Worm (Caenorhabditis elegans): ENCODE measurements around the gene col-138.

Gene col-138

DNA sequence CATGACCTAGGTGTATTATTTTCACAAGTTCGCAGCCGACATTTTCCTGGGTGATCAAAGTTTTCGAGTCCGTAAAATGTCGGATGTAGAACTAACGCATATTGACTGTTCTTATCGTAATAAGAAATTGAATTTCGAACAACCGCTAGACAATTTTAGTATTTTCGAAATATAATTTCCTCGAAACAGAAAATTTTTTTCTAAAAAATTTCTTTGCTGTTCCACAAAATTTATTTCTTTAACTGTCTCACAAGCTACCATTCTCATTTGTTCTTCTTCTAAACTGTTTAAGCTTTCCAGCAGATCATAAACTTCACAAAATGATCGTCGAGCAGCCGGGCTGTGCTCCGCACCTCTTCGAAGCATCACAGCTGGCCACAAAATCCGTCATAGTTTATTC is 7.4 kb downstream of the col-138 start, which contains the start of gene C52D10.3:
C52D10.3 (plus strand) TSS at position 301 of the 400 bp plus-strand sequence.
- TF ChIP-seq hlh-26 (GFP tag; conservative IDR thresholded peaks at IDR 0.05) (no peak), efl-1 (GFP tag; optimal IDR thresholded peaks at IDR 0.05) (no peak), hsf-1 (GFP tag; IDR thresholded peaks at IDR 0.05) (no peak), atf-7 (tag; optimal IDR thresholded peaks at IDR 0.05) (no peak), egl-18 (GFP tag; IDR thresholded peaks at IDR 0.05) (no peak), zim-3 (tag; optimal IDR thresholded peaks at IDR 0.05) (no peak), mel-28 (tag; optimal IDR thresholded peaks at IDR 0.05; ENCODE audit: borderline replicate concordance) (no peak), B0019.2 (GFP tag; conservative IDR thresholded peaks at IDR 0.05) (no peak), F49E8.2 (tag; optimal IDR thresholded peaks at IDR 0.05; ENCODE audit: insufficient read depth) (no peak), attf-5 (GFP tag; optimal IDR thresholded peaks at IDR 0.05) (no peak), tbp1 (GFP tag; optimal IDR thresholded peaks at IDR 0.05) (no peak)

DNA sequence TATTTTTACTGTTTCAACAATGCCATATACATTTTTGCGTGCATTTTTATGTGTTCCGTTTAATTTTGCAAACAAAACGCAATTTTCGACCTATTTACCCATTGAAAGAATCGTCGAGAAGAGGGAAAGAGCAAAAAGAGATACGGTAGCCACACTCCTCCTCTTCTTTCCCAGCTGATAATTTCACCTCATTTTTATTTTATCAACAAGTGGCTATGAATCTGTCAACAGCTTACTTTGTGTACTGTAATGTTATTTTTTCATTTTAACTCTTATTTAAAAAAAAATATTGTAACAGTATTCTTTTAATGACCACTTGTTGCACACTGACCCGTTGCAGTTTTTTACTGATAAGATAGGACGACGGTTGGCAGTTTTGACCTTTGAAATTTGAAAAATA is 8.5 kb downstream of the col-138 start:
- TF ChIP-seq Y53G8AR.9 (GFP tag; conservative IDR thresholded peaks at IDR 0.05) (no peak), nhr-179 (tag; optimal IDR thresholded peaks at IDR 0.05) (no peak), Y56A3A.18 (GFP tag; IDR thresholded peaks at IDR 0.05) (no peak), gei-17 (GFP tag; optimal IDR thresholded peaks at IDR 0.05) (no peak), F33H1.4 (GFP tag; IDR thresholded peaks at IDR 0.05) (no peak), somi-1 (GFP tag; optimal IDR thresholded peaks at IDR 0.05) (no peak), athp-1 (tag; optimal IDR thresholded peaks at IDR 0.05) (no peak), F49E8.2 (tag; optimal IDR thresholded peaks at IDR 0.05; ENCODE audit: insufficient read depth) (no peak), F57C9.4 (tag; optimal IDR thresholded peaks at IDR 0.05) (no peak), ztf-26 (tag; optimal IDR thresholded peaks at IDR 0.05) (no peak), mcd-1 (GFP tag; IDR thresholded peaks at IDR 0.05) (no peak)

DNA sequence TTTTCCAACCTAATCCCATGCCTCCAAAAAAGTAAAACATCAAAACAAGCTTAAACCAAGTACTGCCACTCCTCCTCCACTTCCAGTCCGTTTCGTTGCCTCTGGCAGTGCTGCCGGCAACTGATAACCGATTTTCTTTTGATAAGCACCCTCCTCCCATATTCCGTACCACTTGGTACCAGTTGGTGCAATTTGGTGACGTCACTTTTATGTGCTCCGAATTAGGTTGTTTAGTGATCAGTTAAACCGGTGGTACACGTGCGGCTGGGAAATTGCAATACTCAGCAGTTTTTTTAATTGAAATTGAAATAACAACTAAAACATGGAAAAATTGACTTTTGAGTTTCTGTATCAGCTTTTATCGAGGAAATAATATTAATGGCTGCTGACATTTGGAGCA is 9.4 kb downstream of the col-138 start:
- TF ChIP-seq lsy-27 (tag; optimal IDR thresholded peaks at IDR 0.05; ENCODE audit: borderline replicate concordance, insufficient read depth) (no peak), nhr-80 (tag; optimal IDR thresholded peaks at IDR 0.05) (peak; percentile 45)

DNA sequence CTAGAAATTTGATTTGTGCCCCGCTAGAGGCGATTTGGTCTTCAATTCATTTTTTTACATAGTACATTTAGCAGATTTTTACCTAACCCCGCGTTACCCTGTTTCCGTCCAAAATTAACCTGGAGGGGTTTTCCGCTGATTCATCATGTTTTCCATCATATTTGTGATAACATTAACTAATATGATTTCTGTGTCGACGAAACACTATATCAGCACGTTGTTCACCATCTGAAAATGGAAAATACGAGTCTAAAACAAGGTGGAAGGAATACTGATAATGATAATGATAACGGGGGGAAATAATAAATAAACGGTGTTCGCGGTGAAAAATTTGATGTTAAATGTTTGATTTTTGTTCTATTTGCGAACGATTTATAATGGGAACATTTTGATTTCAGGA is 11.8 kb downstream of the col-138 start:
- TF ChIP-seq rcor-1 (GFP tag; IDR thresholded peaks at IDR 0.05) (no peak), nhr-80 (tag; optimal IDR thresholded peaks at IDR 0.05) (peak; percentile 88), ceh-100 (GFP tag; IDR thresholded peaks at IDR 0.05) (no peak)

DNA sequence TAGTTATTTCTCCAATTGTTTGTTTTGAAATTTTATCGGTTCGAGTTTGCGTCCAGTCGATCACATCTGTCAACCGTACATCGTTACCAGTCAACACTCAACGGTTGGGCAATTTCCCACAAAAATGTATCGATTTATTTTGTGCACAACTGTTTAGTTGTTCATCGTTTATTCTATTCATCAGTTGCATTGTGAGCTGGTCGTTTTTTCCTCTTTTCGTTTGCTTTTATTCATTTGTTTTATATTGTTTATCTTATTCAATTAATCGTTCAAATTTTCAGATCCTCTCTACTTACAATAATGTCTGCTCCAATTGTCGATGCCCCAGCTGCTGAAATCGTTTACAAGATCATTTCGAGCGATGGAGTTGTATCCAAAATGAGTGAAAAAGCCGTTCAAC is 16.6 kb downstream of the col-138 start, which contains the start of gene skr-12:
skr-12 (plus strand) TSS at position 301 of the 400 bp plus-strand sequence.
- no peak for TF ChIP-seq mxl-1 (tag; optimal IDR thresholded peaks at IDR 0.05)
- TF ChIP-seq ceh-40 (GFP tag; IDR thresholded peaks at IDR 0.05): no peak
- TF ChIP-seq C17E4.6 (GFP tag; IDR thresholded peaks at IDR 0.05): no peak
- no peak for TF ChIP-seq ceh-27 (GFP tag; optimal IDR thresholded peaks at IDR 0.05)
- TF ChIP-seq Y53F4B.3 (GFP tag; IDR thresholded peaks at IDR 0.05): no peak
- no peak for TF ChIP-seq gei-17 (GFP tag; optimal IDR thresholded peaks at IDR 0.05)
- no peak for TF ChIP-seq repo-1 (tag; optimal IDR thresholded peaks at IDR 0.05)
- TF ChIP-seq cebp-1 (GFP tag; IDR thresholded peaks at IDR 0.05): no peak
- TF ChIP-seq cebp-1 (tag; optimal IDR thresholded peaks at IDR 0.05): no peak
- TF ChIP-seq F10E7.11 (tag; optimal IDR thresholded peaks at IDR 0.05): no peak
- no peak for TF ChIP-seq nfya-2 (GFP tag; IDR thresholded peaks at IDR 0.05)
- TF ChIP-seq attf-5 (GFP tag; optimal IDR thresholded peaks at IDR 0.05): no peak
- no peak for TF ChIP-seq ztf-25 (GFP tag; IDR thresholded peaks at IDR 0.05)

Data from whole organism, young adult.